Worm (Caenorhabditis elegans) whole organism, L2 larva: Measurements from ENCODE around the gene srh-74.

Experiments
- aly-2 ChIP-seq: fragments of 150-350 bp; optimal IDR thresholded peaks from 2 replicates; lab custom pipeline; 2014; ENCODE audit warnings: missing biosample characterization, missing genetic modification characterization
- lsy-2 ChIP-seq, 2 experiments: fragments of 150-350 bp in 1 of 2; sonication (generic microtip) in 1 of 2; optimal IDR thresholded peaks; 2 replicates each; lab custom pipeline; 2014 to 2017; ENCODE audit warnings: missing biosample characterization in 2 of 2, missing genetic modification characterization in 2 of 2
- unc-39 ChIP-seq: fragments of 150-350 bp; optimal IDR thresholded peaks from 2 replicates; lab custom pipeline; 2014; ENCODE audit warnings: missing biosample characterization, missing genetic modification characterization

- TF ChIP-seq aly-2 (tag; lab: Kevin White, UChicago) (no peak), lsy-2 (tag; optimal IDR thresholded peaks at IDR 0.05; lab: Kevin White, UChicago) (no peak), unc-39 (no peak)
Observed at ce11 chrV:11075209-11076027, 26.8 kb upstream of the srh-74 start.
